Fruit fly (Drosophila melanogaster): ENCODE measurements around the gene Nmd3.

Nmd3 gene

dm6 chrX:2140487-2140886 is 44.0 kb downstream of the Nmd3 start (continued):
- 0 out of 3 replicates have a peak, but pooled peaks have one; percentile 41 for TF ChIP-seq otp (GFP tag; IDR thresholded peaks at IDR 0.05)
- peak; percentile 24 for TF ChIP-seq phol (tag; optimal IDR thresholded peaks at IDR 0.05)
- TF ChIP-seq CG1832 (GFP tag; optimal IDR thresholded peaks at IDR 0.05): peak; percentile 84
- no peak for TF ChIP-seq CG16815 (GFP tag; optimal IDR thresholded peaks at IDR 0.05)
- peak; percentile 48 for TF ChIP-seq cg (GFP tag; optimal IDR thresholded peaks at IDR 0.05)
- no peak for TF ChIP-seq pum (GFP tag; optimal IDR thresholded peaks at IDR 0.05)
- TF ChIP-seq abd-A (tag; optimal IDR thresholded peaks at IDR 0.05): peak; percentile 86
- peak; percentile 68 for TF ChIP-seq Nf-YA (GFP tag; IDR thresholded peaks at IDR 0.05)
- peak; percentile 60 for TF ChIP-seq cad (GFP tag; optimal IDR thresholded peaks at IDR 0.05)
- peak; percentile 29; the same call in 1 of the 2 replicates for TF ChIP-seq CG32767 (GFP tag; IDR thresholded peaks at IDR 0.05)
- TF ChIP-seq dati (GFP tag; IDR thresholded peaks at IDR 0.05): no peak
- no peak for TF ChIP-seq stc (GFP tag; IDR thresholded peaks at IDR 0.05)
- no peak for TF ChIP-seq CrebB (tag; optimal IDR thresholded peaks at IDR 0.05)
- TF ChIP-seq CG33213 (GFP tag; optimal IDR thresholded peaks at IDR 0.05): no peak
- TF ChIP-seq CoRest (tag; optimal IDR thresholded peaks at IDR 0.05): peak; percentile 21
- peak; percentile 8 for TF ChIP-seq Vsx1 (GFP tag; optimal IDR thresholded peaks at IDR 0.05)
- TF ChIP-seq ash1 (GFP tag; optimal IDR thresholded peaks at IDR 0.05): peak; percentile 92
- peak; percentile 46 for TF ChIP-seq mirr (GFP tag; optimal IDR thresholded peaks at IDR 0.05)
- peak; percentile 77 for TF ChIP-seq Med (GFP tag)
- peak; percentile 98 for TF ChIP-seq Nf-YC (tag; optimal IDR thresholded peaks at IDR 0.05)
- peak; percentile 95 for TF ChIP-seq CG10321 (GFP tag; IDR thresholded peaks at IDR 0.05)
- TF ChIP-seq tap (tag; optimal IDR thresholded peaks at IDR 0.05): no peak
- TF ChIP-seq sqz (GFP tag; optimal IDR thresholded peaks at IDR 0.05): peak; percentile 88
- TF ChIP-seq Abd-B (GFP tag; optimal IDR thresholded peaks at IDR 0.05): peak; percentile 9
- 0 out of 2 replicates have a peak, but pooled peaks have one; percentile 6 for TF ChIP-seq CG17328 (GFP tag; IDR thresholded peaks at IDR 0.05)
- TF ChIP-seq Adf1 (GFP tag; IDR thresholded peaks at IDR 0.05): peak; percentile 61
- peak; percentile 5 for TF ChIP-seq CG4707 (GFP tag; optimal IDR thresholded peaks at IDR 0.05)
- TF ChIP-seq lilli (GFP tag; optimal IDR thresholded peaks at IDR 0.05): no peak
- peak; percentile 9 for TF ChIP-seq twi (tag; optimal IDR thresholded peaks at IDR 0.05)
- TF ChIP-seq zen2 (GFP tag; IDR thresholded peaks at IDR 0.05; ENCODE audit: partially characterized antibody): no peak
- TF ChIP-seq zen (tag; optimal IDR thresholded peaks at IDR 0.05): peak; percentile 10
- peak; percentile 75; the same call in 1 of the 2 replicates for TF ChIP-seq seq (GFP tag; IDR thresholded peaks at IDR 0.05)
- TF ChIP-seq Jarid2 (GFP tag; optimal IDR thresholded peaks at IDR 0.05): peak; percentile 54
- TF ChIP-seq Deaf1 (tag; optimal IDR thresholded peaks at IDR 0.05): peak; percentile 19
- peak; percentile 44 for TF ChIP-seq B-H2 (GFP tag; optimal IDR thresholded peaks at IDR 0.05)

DNA sequence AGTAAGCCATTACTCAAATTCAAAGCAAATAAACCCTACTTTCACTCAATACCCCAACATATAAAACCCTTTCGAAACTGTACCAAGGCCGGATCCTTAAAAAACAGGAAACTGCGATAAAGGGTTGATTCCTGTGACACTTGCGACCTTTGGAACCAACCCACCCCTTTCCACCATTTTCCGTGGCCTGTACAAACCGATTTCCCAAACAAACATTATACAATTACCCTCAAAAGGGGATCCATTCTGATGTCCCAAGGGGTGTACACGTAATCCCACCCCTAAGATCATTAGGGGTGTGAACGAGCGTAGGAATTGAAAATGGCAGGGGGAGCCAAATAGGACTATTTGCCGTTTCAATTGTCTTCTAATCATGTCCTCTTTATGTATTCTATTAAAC is 44.9 kb downstream of the Nmd3 start:
- TF ChIP-seq CG10147 (GFP tag; optimal IDR thresholded peaks at IDR 0.05) (no peak), sna (GFP tag; IDR thresholded peaks at IDR 0.05; ENCODE audit: partially characterized antibody) (no peak), maf-S (GFP tag; optimal IDR thresholded peaks at IDR 0.05) (no peak), Nf-YC (tag; optimal IDR thresholded peaks at IDR 0.05) (peak; percentile 77), cad (GFP tag; optimal IDR thresholded peaks at IDR 0.05) (no peak), CG10543 (GFP tag; optimal IDR thresholded peaks at IDR 0.05) (no peak), rib (GFP tag; IDR thresholded peaks at IDR 0.05) (no peak), Pdp1 (GFP tag; optimal IDR thresholded peaks at IDR 0.05) (no peak), Nf-YB (GFP tag; optimal IDR thresholded peaks at IDR 0.05) (peak; percentile 55), CG14860 (GFP tag; IDR thresholded peaks at IDR 0.05; ENCODE audit: partially characterized antibody) (no peak), CG17186 (GFP tag; optimal IDR thresholded peaks at IDR 0.05) (no peak), Dad (GFP tag; optimal IDR thresholded peaks at IDR 0.05) (no peak), CG9932 (GFP tag; IDR thresholded peaks at IDR 0.05) (no peak), seq (GFP tag; IDR thresholded peaks at IDR 0.05) (0 out of 2 replicates have a peak, but pooled peaks have one; percentile 36), crol (GFP tag; IDR thresholded peaks at IDR 0.05) (no peak), gfzf (GFP tag; optimal IDR thresholded peaks at IDR 0.05) (no peak), chm (GFP tag; IDR thresholded peaks at IDR 0.05) (no peak), CG18262 (tag; optimal IDR thresholded peaks at IDR 0.05) (no peak), CG3163 (GFP tag; optimal IDR thresholded peaks at IDR 0.05) (no peak), Blimp-1 (GFP tag; optimal IDR thresholded peaks at IDR 0.05) (no peak)

Measured in whole organism, embryonic.